Worm (Caenorhabditis elegans) whole organism, midembryonic: ENCODE data around the gene nhr-135.

Experiments used
- med-1 ChIP-seq: sonication (generic microtip); optimal IDR thresholded peaks from 2 replicates; lab custom pipeline; 2017; ENCODE audit warnings: missing genetic modification characterization, mild to moderate bottlenecking, missing compliant biosample characterization, antibody characterized with exemption, missing genetic modification reagents; ENCODE audit not compliant: insufficient read depth
- ref-1 ChIP-seq: fragments of 200-800 bp; sonication (Bioruptor generic); conservative IDR thresholded peaks from 2 replicates; pipeline ENCODE4 v1.3.6; 2022; ENCODE audit warnings: missing genetic modification reagents, missing genetic modification characterization, missing compliant biosample characterization
- ztf-29 ChIP-seq: fragments of 200-800 bp; sonication (Bioruptor generic); IDR thresholded peaks from 2 replicates; pipeline ENCODE4 v1.3.6; 2022; ENCODE audit warnings: missing genetic modification reagents, missing genetic modification characterization, missing compliant biosample characterization

- no peak for TF ChIP-seq ztf-29 (GFP tag; lab: Robert Waterston, UW)
- TF ChIP-seq ref-1 = no peak
- no peak for TF ChIP-seq med-1
Observed at ce11 chrV:7085518-7086104, 8.0 kb downstream of the nhr-135 start, which contains the start of gene VC5.2.
